Worm (Caenorhabditis elegans) whole organism, young adult: Measurements from ENCODE around the gene srh-276.

ENCODE experiments used
- C17E4.6 ChIP-seq: fragments of 200-800 bp; sonication (Bioruptor generic); IDR thresholded peaks from 2 replicates; pipeline ENCODE4 v1.3.6; 2022; ENCODE audit warnings: missing genetic modification reagents, missing genetic modification characterization, missing compliant biosample characterization
- D2030.7 ChIP-seq: fragments of 200-800 bp; sonication (Bioruptor generic); IDR thresholded peaks from 2 replicates; pipeline ENCODE4 v1.3.6; 2022; ENCODE audit warnings: missing genetic modification reagents, missing genetic modification characterization, missing compliant biosample characterization
- F23B12.7 ChIP-seq: sonication (generic microtip); optimal IDR thresholded peaks from 2 replicates; lab custom pipeline; 2017; ENCODE audit warnings: missing genetic modification characterization, mild to moderate bottlenecking, missing compliant biosample characterization, antibody characterized with exemption, moderate library complexity; ENCODE audit not compliant: insufficient read depth
- F33H1.4 ChIP-seq: fragments of 200-800 bp; sonication (Bioruptor generic); IDR thresholded peaks from 2 replicates; pipeline ENCODE4 v1.3.6; 2022; ENCODE audit warnings: missing genetic modification reagents, missing genetic modification characterization, missing compliant biosample characterization
- F37B4.10 ChIP-seq: fragments of 200-800 bp; sonication (Bioruptor generic); IDR thresholded peaks from 2 replicates; pipeline ENCODE4 v1.3.6; 2022; ENCODE audit warnings: missing genetic modification characterization, missing compliant biosample characterization
- F39B2.1 ChIP-seq: fragments of 200-800 bp; sonication (Bioruptor generic); IDR thresholded peaks from 2 replicates; pipeline ENCODE4 v1.3.6; 2022; ENCODE audit warnings: missing genetic modification reagents, missing genetic modification characterization, missing compliant biosample characterization
- F49E8.2 ChIP-seq: sonication (generic microtip); optimal IDR thresholded peaks from 3 replicates; lab custom pipeline; 2017; ENCODE audit warnings: missing genetic modification characterization, mild to moderate bottlenecking, missing compliant biosample characterization, antibody characterized with exemption, moderate library complexity; ENCODE audit not compliant: insufficient read depth
- F55B11.4 ChIP-seq: sonication (generic microtip); optimal IDR thresholded peaks from 2 replicates; lab custom pipeline; 2016; ENCODE audit warnings: missing compliant biosample characterization, missing genetic modification characterization, borderline replicate concordance; ENCODE audit not compliant: insufficient read depth
- F57A8.1 ChIP-seq: fragments of 200-800 bp; sonication (Bioruptor generic); optimal IDR thresholded peaks from 2 replicates; lab custom pipeline; 2018; ENCODE audit warnings: mild to moderate bottlenecking, missing genetic modification characterization, moderate library complexity, missing compliant biosample characterization
- T07F8.4 ChIP-seq: sonication (generic microtip); optimal IDR thresholded peaks from 2 replicates; lab custom pipeline; 2016; ENCODE audit warnings: mild to moderate bottlenecking, missing genetic modification characterization, moderate library complexity, missing compliant biosample characterization
- Y56A3A.18 ChIP-seq: fragments of 200-800 bp; sonication (Bioruptor generic); IDR thresholded peaks from 2 replicates; pipeline ENCODE4 v1.3.6; 2022; ENCODE audit warnings: missing genetic modification reagents, missing genetic modification characterization, missing compliant biosample characterization
- ZK185.1 ChIP-seq: sonication (generic microtip); optimal IDR thresholded peaks from 2 replicates; lab custom pipeline; 2016; ENCODE audit warnings: mild to moderate bottlenecking, missing genetic modification characterization, missing compliant biosample characterization; ENCODE audit not compliant: poor library complexity, severe bottlenecking
- atf-7 ChIP-seq: sonication (generic microtip); optimal IDR thresholded peaks from 2 replicates; lab custom pipeline; 2017; ENCODE audit warnings: mild to moderate bottlenecking, missing genetic modification characterization, missing compliant biosample characterization
- attf-3 ChIP-seq: fragments of 200-800 bp; sonication (Bioruptor generic); conservative IDR thresholded peaks from 2 replicates; pipeline ENCODE4 v1.3.6; 2022; ENCODE audit warnings: missing genetic modification reagents, missing genetic modification characterization, missing compliant biosample characterization
- bed-1 ChIP-seq: fragments of 200-800 bp; sonication (Bioruptor generic); IDR thresholded peaks from 2 replicates; pipeline ENCODE4 v1.3.6; 2022; ENCODE audit warnings: missing genetic modification reagents, missing genetic modification characterization, missing compliant biosample characterization
- bed-2 ChIP-seq: fragments of 200-800 bp; sonication (Bioruptor generic); IDR thresholded peaks from 2 replicates; pipeline ENCODE4 v1.3.6; 2022; ENCODE audit warnings: missing genetic modification reagents, missing genetic modification characterization, missing compliant biosample characterization
- ccch-3 ChIP-seq: fragments of 200-800 bp; sonication (Bioruptor generic); optimal IDR thresholded peaks from 2 replicates; lab custom pipeline; 2018; ENCODE audit warnings: mild to moderate bottlenecking, missing genetic modification characterization, missing compliant biosample characterization
- cebp-1 ChIP-seq, 2 experiments: fragments of 200-800 bp in 1 of 2; sonication (Bioruptor generic) in 1 of 2; sonication (generic microtip) in 1 of 2; IDR thresholded peaks in 1 of 2; optimal IDR thresholded peaks in 1 of 2; 2 replicates each; pipeline versions ENCODE4 v1.3.6 to Lab custom; 2017 to 2022; ENCODE audit warnings: missing compliant biosample characterization in 2 of 2, missing genetic modification characterization in 2 of 2, mild to moderate bottlenecking in 1 of 2, missing genetic modification reagents in 1 of 2, moderate library complexity in 1 of 2
- ceh-58 ChIP-seq: fragments of 200-800 bp; sonication (Bioruptor generic); IDR thresholded peaks from 2 replicates; pipeline ENCODE4 v1.3.6; 2022; ENCODE audit warnings: missing genetic modification characterization, missing compliant biosample characterization
- ceh-79 ChIP-seq: sonication (generic microtip); optimal IDR thresholded peaks from 2 replicates; lab custom pipeline; 2017; ENCODE audit warnings: mild to moderate bottlenecking, missing genetic modification characterization, missing compliant biosample characterization
- ceh-91 ChIP-seq: fragments of 200-800 bp; sonication (Bioruptor generic); IDR thresholded peaks from 2 replicates; pipeline ENCODE4 v1.3.6; 2022; ENCODE audit warnings: missing genetic modification reagents, missing genetic modification characterization, missing compliant biosample characterization
- chd-7 ChIP-seq: sonication (generic microtip); optimal IDR thresholded peaks from 2 replicates; lab custom pipeline; 2016; ENCODE audit warnings: mild to moderate bottlenecking, missing genetic modification characterization, moderate library complexity, missing compliant biosample characterization
- dox-1 ChIP-seq: fragments of 200-800 bp; sonication (Bioruptor generic); IDR thresholded peaks from 2 replicates; pipeline ENCODE4 v1.3.6; 2022; ENCODE audit warnings: missing genetic modification reagents, missing genetic modification characterization, missing compliant biosample characterization
- dpff-1 ChIP-seq: sonication (generic microtip); optimal IDR thresholded peaks from 2 replicates; lab custom pipeline; 2017; ENCODE audit warnings: mild to moderate bottlenecking, missing genetic modification characterization, missing compliant biosample characterization
- ets-4 ChIP-seq: fragments of 200-800 bp; sonication (Bioruptor generic); optimal IDR thresholded peaks from 2 replicates; lab custom pipeline; 2018; ENCODE audit warnings: mild to moderate bottlenecking, missing genetic modification characterization, missing compliant biosample characterization
- him-1 ChIP-seq: sonication (generic microtip); optimal IDR thresholded peaks from 2 replicates; lab custom pipeline; 2016; ENCODE audit warnings: missing genotype, missing genetic modification reagents, missing genetic modification characterization, missing compliant biosample characterization
- hlh-26 ChIP-seq: fragments of 200-800 bp; sonication (Bioruptor generic); conservative IDR thresholded peaks from 2 replicates; pipeline ENCODE4 v1.3.6; 2022; ENCODE audit warnings: missing genetic modification reagents, missing genetic modification characterization, missing compliant biosample characterization
- hrde-1 ChIP-seq: sonication (generic microtip); optimal IDR thresholded peaks from 2 replicates; lab custom pipeline; 2016; ENCODE audit warnings: missing genetic modification characterization, mild to moderate bottlenecking, missing compliant biosample characterization, moderate library complexity, missing genotype, missing genetic modification reagents, borderline replicate concordance
- let-526 ChIP-seq: fragments of 200-800 bp; sonication (Bioruptor generic); IDR thresholded peaks from 2 replicates; pipeline ENCODE4 v1.3.6; 2022; ENCODE audit warnings: missing genetic modification reagents, missing genetic modification characterization, missing compliant biosample characterization
- lin-54 ChIP-seq: fragments of 200-800 bp; sonication (Bioruptor generic); optimal IDR thresholded peaks from 2 replicates; lab custom pipeline; 2018; ENCODE audit warnings: mild to moderate bottlenecking, missing genetic modification characterization, missing compliant biosample characterization
- lsy-27 ChIP-seq: sonication (generic microtip); optimal IDR thresholded peaks from 2 replicates; lab custom pipeline; 2017; ENCODE audit warnings: missing genetic modification characterization, mild to moderate bottlenecking, missing compliant biosample characterization, antibody characterized with exemption, missing genotype, borderline replicate concordance; ENCODE audit not compliant: insufficient read depth
- madf-6 ChIP-seq: fragments of 200-800 bp; sonication (Bioruptor generic); IDR thresholded peaks from 2 replicates; pipeline ENCODE4 v1.3.6; 2022; ENCODE audit warnings: missing genetic modification reagents, missing genetic modification characterization, missing compliant biosample characterization
- mcd-1 ChIP-seq: fragments of 200-800 bp; sonication (Bioruptor generic); IDR thresholded peaks from 2 replicates; pipeline ENCODE4 v1.3.6; 2022; ENCODE audit warnings: missing genetic modification reagents, missing genetic modification characterization, missing compliant biosample characterization
- mel-28 ChIP-seq: sonication (generic microtip); optimal IDR thresholded peaks from 2 replicates; lab custom pipeline; 2016; ENCODE audit warnings: borderline replicate concordance, mild to moderate bottlenecking, missing genetic modification characterization, missing compliant biosample characterization
- mes-4 ChIP-seq: sonication (generic microtip); optimal IDR thresholded peaks from 2 replicates; lab custom pipeline; 2016; ENCODE audit warnings: missing genotype, missing genetic modification characterization, missing compliant biosample characterization
- nfya-1 ChIP-seq: sonication (generic microtip); optimal IDR thresholded peaks from 2 replicates; lab custom pipeline; 2017; ENCODE audit warnings: antibody characterized with exemption, missing compliant biosample characterization, missing genetic modification characterization, borderline replicate concordance; ENCODE audit not compliant: insufficient read depth
- nfya-2 ChIP-seq: fragments of 200-800 bp; sonication (Bioruptor generic); IDR thresholded peaks from 2 replicates; pipeline ENCODE4 v1.3.6; 2022; ENCODE audit warnings: missing genetic modification reagents, missing genetic modification characterization, missing compliant biosample characterization
- nfyb-1 ChIP-seq: fragments of 200-800 bp; sonication (Bioruptor generic); IDR thresholded peaks from 2 replicates; pipeline ENCODE4 v1.3.6; 2022; ENCODE audit warnings: missing genetic modification reagents, missing genetic modification characterization, missing compliant biosample characterization
- rcor-1 ChIP-seq: fragments of 200-800 bp; sonication (Bioruptor generic); IDR thresholded peaks from 2 replicates; pipeline ENCODE4 v1.3.6; 2022; ENCODE audit warnings: missing genetic modification reagents, missing genetic modification characterization, missing compliant biosample characterization
- rec-8 ChIP-seq, 2 experiments: sonication (generic microtip); optimal IDR thresholded peaks; 2 replicates each; lab custom pipeline; 2016; ENCODE audit warnings: mild to moderate bottlenecking in 2 of 2, missing genetic modification characterization in 2 of 2, missing genetic modification reagents in 2 of 2, missing genotype in 2 of 2, missing biosample characterization in 1 of 2, missing compliant biosample characterization in 1 of 2, moderate library complexity in 1 of 2
- repo-1 ChIP-seq: sonication (generic microtip); optimal IDR thresholded peaks from 2 replicates; lab custom pipeline; 2017; ENCODE audit warnings: mild to moderate bottlenecking, missing genetic modification characterization, missing compliant biosample characterization
- sdz-38 ChIP-seq: sonication (generic microtip); optimal IDR thresholded peaks from 2 replicates; lab custom pipeline; 2016; ENCODE audit warnings: missing genotype, missing genetic modification characterization, missing compliant biosample characterization
- somi-1 ChIP-seq: fragments of 200-800 bp; sonication (Bioruptor generic); optimal IDR thresholded peaks from 2 replicates; lab custom pipeline; 2018; ENCODE audit warnings: mild to moderate bottlenecking, missing genetic modification characterization, missing compliant biosample characterization
- zim-3 ChIP-seq: sonication (generic microtip); optimal IDR thresholded peaks from 2 replicates; lab custom pipeline; 2017; ENCODE audit warnings: mild to moderate bottlenecking, missing genetic modification characterization, moderate library complexity, missing compliant biosample characterization
- ztf-22 ChIP-seq: fragments of 200-800 bp; sonication (Bioruptor generic); optimal IDR thresholded peaks from 2 replicates; lab custom pipeline; 2018; ENCODE audit warnings: mild to moderate bottlenecking, missing genetic modification characterization, moderate library complexity, missing compliant biosample characterization
- ztf-25 ChIP-seq: fragments of 200-800 bp; sonication (Bioruptor generic); IDR thresholded peaks from 2 replicates; pipeline ENCODE4 v1.3.6; 2022; ENCODE audit warnings: missing genetic modification reagents, missing genetic modification characterization, missing compliant biosample characterization

srh-276 gene

DNA sequence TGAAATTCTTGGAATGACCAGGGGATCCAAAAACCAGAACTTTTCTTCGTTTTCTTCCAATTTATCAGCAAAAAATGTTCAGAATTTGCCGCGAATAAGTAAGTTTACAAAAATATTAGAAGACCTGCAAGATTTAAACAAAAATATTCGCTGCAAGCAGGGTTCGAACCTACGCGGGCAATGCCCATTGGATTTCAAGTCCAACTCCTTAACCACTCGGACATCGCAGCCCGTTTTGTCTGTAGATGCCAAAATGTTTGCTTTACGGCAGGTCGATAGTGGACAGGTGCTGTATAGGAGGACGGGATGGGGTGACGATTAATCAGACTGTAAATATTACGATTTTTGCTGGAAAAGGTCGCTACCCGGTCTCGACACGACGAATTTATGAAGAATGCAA lies 18.6 kb downstream of the srh-276 start (continued):
- TF ChIP-seq nfya-2 (GFP tag; lab: Robert Waterston, UW) = no peak
- TF ChIP-seq him-1 (tag; lab: Kevin White, UChicago) = peak; percentile 70
- TF ChIP-seq attf-3 = no peak
- no peak for TF ChIP-seq hlh-26
- TF ChIP-seq chd-7 (tag; lab: Kevin White, UChicago) = peak; percentile 58
- peak; percentile 13 for TF ChIP-seq zim-3 (tag; lab: Kevin White, UChicago)
- no peak for TF ChIP-seq dpff-1 (tag; lab: Kevin White, UChicago)
- TF ChIP-seq F55B11.4 (tag; lab: Kevin White, UChicago) = no peak
- no peak for TF ChIP-seq hrde-1 (tag; lab: Kevin White, UChicago)
- TF ChIP-seq madf-6 (GFP tag; lab: Robert Waterston, UW) = peak; percentile 64
- peak; percentile 46; the same call in 1 of the 2 replicates for TF ChIP-seq dox-1
- TF ChIP-seq repo-1 (tag; lab: Kevin White, UChicago) = peak; percentile 36
- TF ChIP-seq ets-4 = no peak
- peak; percentile 7 for TF ChIP-seq lin-54 (GFP tag; lab: Kevin White, UChicago)
- peak; percentile 54; the same call in 1 of the 2 replicates for TF ChIP-seq rcor-1 (GFP tag; lab: Robert Waterston, UW)
- no peak for TF ChIP-seq cebp-1 (GFP tag; IDR thresholded peaks at IDR 0.05; lab: Robert Waterston, UW)
- TF ChIP-seq cebp-1 (tag; optimal IDR thresholded peaks at IDR 0.05; lab: Kevin White, UChicago) = peak; percentile 33
- no peak for TF ChIP-seq T07F8.4 (tag; lab: Kevin White, UChicago)
- no peak for TF ChIP-seq ceh-91 (GFP tag; lab: Robert Waterston, UW)
- TF ChIP-seq D2030.7 (GFP tag; lab: Robert Waterston, UW) = peak; percentile 36; the same call in 1 of the 2 replicates
- no peak for TF ChIP-seq ztf-22 (GFP tag; lab: Kevin White, UChicago)
- peak; percentile 16 to 43 for TF ChIP-seq rec-8 (tag; optimal IDR thresholded peaks at IDR 0.05; lab: Kevin White, UChicago)
- no peak for TF ChIP-seq nfya-1
- TF ChIP-seq F49E8.2 = peak; percentile 62
- peak; percentile 25 for TF ChIP-seq F23B12.7 (tag; lab: Kevin White, UChicago)
- no peak for TF ChIP-seq bed-2 (GFP tag; lab: Robert Waterston, UW)
- TF ChIP-seq F39B2.1 (GFP tag; lab: Robert Waterston, UW) = no peak
- no peak for TF ChIP-seq bed-1 (GFP tag; lab: Robert Waterston, UW)
- TF ChIP-seq mcd-1 (GFP tag; lab: Robert Waterston, UW) = 0 out of 2 replicates have a peak, but pooled peaks have one; percentile 14
- TF ChIP-seq ZK185.1 (tag; lab: Kevin White, UChicago) = peak; percentile 54
- no peak for TF ChIP-seq nfyb-1 (GFP tag; lab: Robert Waterston, UW)
- TF ChIP-seq ccch-3 (GFP tag; lab: Kevin White, UChicago) = no peak
- peak; percentile 46 for TF ChIP-seq atf-7
- TF ChIP-seq lsy-27 = no peak
- no peak for TF ChIP-seq mel-28 (tag; lab: Kevin White, UChicago)
- TF ChIP-seq F33H1.4 (GFP tag; lab: Robert Waterston, UW) = no peak
- no peak for TF ChIP-seq let-526
- 0 out of 2 replicates have a peak, but pooled peaks have one; percentile 59 for TF ChIP-seq Y56A3A.18 (GFP tag; lab: Robert Waterston, UW)
- no peak for TF ChIP-seq sdz-38 (tag; lab: Kevin White, UChicago)
- peak; percentile 7 for TF ChIP-seq mes-4
- TF ChIP-seq ceh-79 = no peak
- 0 out of 2 replicates have a peak, but pooled peaks have one; percentile 56 for TF ChIP-seq ztf-25 (GFP tag; lab: Robert Waterston, UW)
- TF ChIP-seq ceh-58 (GFP tag; lab: Robert Waterston, UW) = no peak
- 0 out of 2 replicates have a peak, but pooled peaks have one; percentile 69 for TF ChIP-seq F37B4.10
- TF ChIP-seq F57A8.1 = no peak
- no peak for TF ChIP-seq somi-1 (GFP tag; lab: Kevin White, UChicago)
- TF ChIP-seq C17E4.6 (GFP tag; lab: Robert Waterston, UW) = no peak
